Worm (Caenorhabditis elegans) whole organism, L2 larva: ENCODE data around the gene C06C3.7.

ENCODE experiments used
- ZK546.5 ChIP-seq: sonication (generic microtip); optimal IDR thresholded peaks from 2 replicates; lab custom pipeline; 2017; ENCODE audit warnings: missing biosample characterization, missing genetic modification characterization
- ama-1 ChIP-seq: fragments of 150-350 bp; optimal IDR thresholded peaks from 2 replicates; lab custom pipeline; 2018; ENCODE audit warnings: inconsistent platforms
- elt-1 ChIP-seq: fragments of 150-350 bp; optimal IDR thresholded peaks from 2 replicates; lab custom pipeline; 2014; ENCODE audit warnings: missing biosample characterization, missing genetic modification characterization
- mdl-1 ChIP-seq, 2 experiments: fragments of 150-350 bp in 1 of 2; sonication (generic microtip) in 1 of 2; optimal IDR thresholded peaks; 2 replicates each; lab custom pipeline; 2017; ENCODE audit warnings: missing biosample characterization in 2 of 2, missing genetic modification characterization in 2 of 2
- nhr-6 ChIP-seq: fragments of 150-350 bp; optimal IDR thresholded peaks from 2 replicates; lab custom pipeline; 2014; ENCODE audit warnings: missing biosample characterization, missing genetic modification characterization
- skn-1 ChIP-seq: sonication (generic microtip); optimal IDR thresholded peaks from 2 replicates; lab custom pipeline; 2017; ENCODE audit warnings: missing biosample characterization, missing genetic modification characterization
- snpc-4 ChIP-seq: fragments of 150-350 bp; optimal IDR thresholded peaks from 2 replicates; lab custom pipeline; 2014; ENCODE audit warnings: missing biosample characterization, missing genetic modification characterization
- unc-39 ChIP-seq: fragments of 150-350 bp; optimal IDR thresholded peaks from 2 replicates; lab custom pipeline; 2014; ENCODE audit warnings: missing biosample characterization, missing genetic modification characterization
- unc-55 ChIP-seq: fragments of 150-350 bp; sonication (generic microtip); optimal IDR thresholded peaks from 3 replicates; lab custom pipeline; 2014; ENCODE audit warnings: missing biosample characterization, missing genetic modification reagents, missing genetic modification characterization
- unc-62 ChIP-seq: fragments of 150-350 bp; optimal IDR thresholded peaks from 2 replicates; lab custom pipeline; 2014; ENCODE audit warnings: missing biosample characterization, missing genetic modification reagents, missing genetic modification characterization
- ztf-1 ChIP-seq: fragments of 200-800 bp; sonication (Bioruptor generic); conservative IDR thresholded peaks from 2 replicates; pipeline ENCODE4 v1.3.6; 2022; ENCODE audit warnings: missing genetic modification characterization, missing compliant biosample characterization

DNA sequence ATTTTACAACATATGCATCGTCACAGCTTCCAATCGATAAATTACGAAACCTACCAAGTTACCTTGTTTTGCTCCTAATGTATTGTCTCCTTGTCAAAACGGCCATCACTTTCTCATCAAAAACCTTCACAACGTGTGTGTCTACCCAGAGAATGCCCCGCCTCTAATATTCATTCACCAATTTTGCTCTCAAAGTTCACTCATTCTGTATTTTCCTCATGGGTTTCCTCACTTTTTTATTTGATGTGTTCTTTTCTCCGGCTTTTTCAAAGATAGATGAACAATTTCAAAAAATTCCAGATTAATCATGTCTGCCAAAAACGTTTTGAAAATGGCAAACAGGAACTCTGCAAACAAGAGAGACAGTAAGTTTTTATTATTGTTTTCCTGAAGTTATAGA, at the start of gene C06C3.7:
- TF ChIP-seq unc-39, result no peak
- TF ChIP-seq unc-62, result no peak
- no peak for TF ChIP-seq ztf-1 (GFP tag; lab: Robert Waterston, UW)
- no peak for TF ChIP-seq elt-1 (tag; lab: Kevin White, UChicago)
- TF ChIP-seq mdl-1 (tag; optimal IDR thresholded peaks at IDR 0.05; lab: Kevin White, UChicago), result no peak
- TF ChIP-seq skn-1, result no peak
- no peak for TF ChIP-seq nhr-6
- TF ChIP-seq unc-55 (GFP tag; lab: Kevin White, UChicago), result no peak
- no peak for TF ChIP-seq snpc-4 (tag; lab: Kevin White, UChicago)
- no peak for TF ChIP-seq ama-1 (lab: Kevin White, UChicago)
- TF ChIP-seq ZK546.5 (tag; lab: Kevin White, UChicago), result no peak
